Worm (Caenorhabditis elegans): Measurements from ENCODE around the gene C33C12.12.
A peak's percentile ranks its signal among the peaks of the same experiment; 100 is the strongest.

ce11 chrII:2216940-2217664 is 47.1 kb upstream of the C33C12.12 start:
- TF ChIP-seq fkh-3 (tag; optimal IDR thresholded peaks at IDR 0.05): no peak
- TF ChIP-seq lin-35 (GFP tag; optimal IDR thresholded peaks at IDR 0.05): no peak
- TF ChIP-seq tlf-1 (GFP tag; optimal IDR thresholded peaks at IDR 0.05): no peak
- TF ChIP-seq F37B4.10 (GFP tag; IDR thresholded peaks at IDR 0.05): no peak
- no peak for TF ChIP-seq ztf-3 (GFP tag; optimal IDR thresholded peaks at IDR 0.05)
- TF ChIP-seq Y67H2A.10 (GFP tag; conservative IDR thresholded peaks at IDR 0.05): no peak
- no peak for TF ChIP-seq lin-54 (GFP tag; optimal IDR thresholded peaks at IDR 0.05)
- TF ChIP-seq sptf-2 (GFP tag; optimal IDR thresholded peaks at IDR 0.05): no peak
- TF ChIP-seq snpc-4 (GFP tag; optimal IDR thresholded peaks at IDR 0.05): no peak
- peak in 1 of 4 experiments; percentile 53 for TF ChIP-seq snpc-4 (tag; optimal IDR thresholded peaks at IDR 0.05)
